Fruit fly (Drosophila melanogaster) whole organism, wandering third instar larva: ENCODE measurements around the gene Srr.

Experiments
- Abd-B ChIP-seq: fragments of >200 bp; optimal IDR thresholded peaks from 2 replicates; lab custom pipeline; 2017; ENCODE audit warnings: missing biosample characterization, missing genetic modification characterization
- CG32264 ChIP-seq: fragments of 200-800 bp; sonication (Bioruptor generic); optimal IDR thresholded peaks from 2 replicates; lab custom pipeline; 2016; ENCODE audit warnings: missing biosample characterization, missing genetic modification characterization
- CG9705 ChIP-seq: fragments of 200-800 bp; sonication (Bioruptor generic); optimal IDR thresholded peaks from 2 replicates; lab custom pipeline; 2018; ENCODE audit warnings: missing biosample characterization, mild to moderate bottlenecking, missing genetic modification characterization
- CrebA ChIP-seq: fragments of 200-800 bp; sonication (Bioruptor generic); optimal IDR thresholded peaks from 2 replicates; lab custom pipeline; 2016; ENCODE audit warnings: missing biosample characterization, mild to moderate bottlenecking, missing genetic modification characterization, borderline replicate concordance
- Dfd ChIP-seq: fragments of >200 bp; optimal IDR thresholded peaks from 2 replicates; lab custom pipeline; 2017; ENCODE audit warnings: missing biosample characterization, missing genetic modification characterization
- Dif ChIP-seq: fragments of 200-275, 200-300 bp; sonication (Bioruptor generic); optimal IDR thresholded peaks from 2 replicates; lab custom pipeline; 2018; ENCODE audit warnings: missing biosample characterization, missing genetic modification characterization; ENCODE audit not compliant: partially characterized antibody
- GATAd ChIP-seq: sonication (Bioruptor generic); optimal IDR thresholded peaks from 2 replicates; lab custom pipeline; 2016; ENCODE audit warnings: missing biosample characterization, missing genetic modification characterization
- HLH106 ChIP-seq: fragments of 200-800 bp; optimal IDR thresholded peaks from 3 replicates; lab custom pipeline; 2019; ENCODE audit warnings: missing biosample characterization, mild to moderate bottlenecking, missing genetic modification characterization, moderate library complexity
- Hnf4 ChIP-seq: fragments of 200-800 bp; sonication (Bioruptor generic); optimal IDR thresholded peaks from 2 replicates; lab custom pipeline; 2016; ENCODE audit warnings: missing biosample characterization, mild to moderate bottlenecking, missing genetic modification characterization
- Hr78 ChIP-seq: fragments of >200 bp; optimal IDR thresholded peaks from 2 replicates; lab custom pipeline; 2017; ENCODE audit warnings: missing biosample characterization, missing genetic modification characterization
- Hr83 ChIP-seq: fragments of 200-300 bp; sonication (Bioruptor generic); optimal IDR thresholded peaks from 2 replicates; lab custom pipeline; 2016; ENCODE audit warnings: missing biosample characterization, mild to moderate bottlenecking, missing genetic modification characterization, moderate library complexity; ENCODE audit not compliant: poor library complexity, severe bottlenecking
- Jra ChIP-seq: sonication (Bioruptor generic); optimal IDR thresholded peaks from 2 replicates; lab custom pipeline; 2016; ENCODE audit warnings: missing biosample characterization, missing genetic modification characterization
- Mio ChIP-seq: sonication (Bioruptor generic); optimal IDR thresholded peaks from 2 replicates; lab custom pipeline; 2016; ENCODE audit warnings: missing biosample characterization, missing genetic modification characterization
- Myc ChIP-seq: fragments of >200 bp; optimal IDR thresholded peaks from 2 replicates; lab custom pipeline; 2017
- N ChIP-seq: fragments of >200 bp; optimal IDR thresholded peaks from 2 replicates; lab custom pipeline; 2018; ENCODE audit warnings: missing biosample characterization, missing external identifiers, missing genetic modification characterization
- OdsH ChIP-seq: fragments of 200-800 bp; sonication (Bioruptor generic); optimal IDR thresholded peaks from 2 replicates; lab custom pipeline; 2016; ENCODE audit warnings: missing biosample characterization, mild to moderate bottlenecking, missing genetic modification characterization
- Rel ChIP-seq, 2 experiments: fragments of 200-800 bp; sonication (Bioruptor generic) in 1 of 2; optimal IDR thresholded peaks; 2 replicates in 1 of 2; 3 replicates in 1 of 2; lab custom pipeline; 2016 to 2019; ENCODE audit warnings: mild to moderate bottlenecking in 2 of 2, missing biosample characterization in 2 of 2, missing genetic modification characterization in 2 of 2, moderate library complexity in 1 of 2
- Sp1 ChIP-seq: fragments of 200-800 bp; sonication (Bioruptor generic); optimal IDR thresholded peaks from 3 replicates; lab custom pipeline; 2019; ENCODE audit warnings: missing biosample characterization, mild to moderate bottlenecking, missing genetic modification characterization, moderate library complexity
- Vsx2 ChIP-seq: fragments of 200-300, 225-300 bp; sonication (Bioruptor generic); optimal IDR thresholded peaks from 2 replicates; lab custom pipeline; 2018; ENCODE audit warnings: missing biosample characterization, missing genetic modification characterization; ENCODE audit not compliant: partially characterized antibody
- br ChIP-seq: fragments of 200-800 bp; sonication (Bioruptor generic); optimal IDR thresholded peaks from 2 replicates; lab custom pipeline; 2016; ENCODE audit warnings: missing biosample characterization, missing genetic modification characterization
- brk ChIP-seq: fragments of 200-800 bp; sonication (Bioruptor generic); optimal IDR thresholded peaks from 2 replicates; lab custom pipeline; 2016; ENCODE audit warnings: missing biosample characterization, mild to moderate bottlenecking, missing genetic modification characterization
- dl ChIP-seq, 2 experiments: fragments of 175-275, 200-275 bp in 1 of 2; fragments of 200-275 bp in 1 of 2; sonication (Bioruptor generic); optimal IDR thresholded peaks; lab custom pipeline; 2018; ENCODE audit warnings: mild to moderate bottlenecking in 2 of 2, missing biosample characterization in 2 of 2, missing genetic modification characterization in 2 of 2, moderate library complexity in 2 of 2; ENCODE audit not compliant: partially characterized antibody in 2 of 2, insufficient read depth in 1 of 2
- dmrt93B ChIP-seq: fragments of 200-800 bp; sonication (Bioruptor generic); optimal IDR thresholded peaks from 2 replicates; lab custom pipeline; 2018; ENCODE audit warnings: missing biosample characterization, mild to moderate bottlenecking, missing genetic modification characterization
- dsf ChIP-seq: sonication (Bioruptor generic); optimal IDR thresholded peaks from 2 replicates; lab custom pipeline; 2016; ENCODE audit warnings: missing biosample characterization, missing genetic modification characterization, borderline replicate concordance
- ey ChIP-seq: fragments of 200-800 bp; sonication (Bioruptor generic); optimal IDR thresholded peaks from 2 replicates; lab custom pipeline; 2016; ENCODE audit warnings: missing biosample characterization, missing genetic modification characterization
- foxo ChIP-seq, 2 experiments: fragments of 200-800 bp; sonication (Bioruptor generic); optimal IDR thresholded peaks; 2 replicates in 1 of 2; 3 replicates in 1 of 2; lab custom pipeline; 2016 to 2017; ENCODE audit warnings: missing biosample characterization in 2 of 2, missing genetic modification characterization in 2 of 2
- fru ChIP-seq: fragments of 200-800 bp; sonication (Bioruptor generic); optimal IDR thresholded peaks from 3 replicates; lab custom pipeline; 2016; ENCODE audit warnings: missing biosample characterization, mild to moderate bottlenecking, missing genetic modification characterization
- h ChIP-seq: fragments of 200-800 bp; sonication (Bioruptor generic); optimal IDR thresholded peaks from 3 replicates; lab custom pipeline; 2016; ENCODE audit warnings: missing biosample characterization, mild to moderate bottlenecking, missing genetic modification characterization
- jim ChIP-seq: fragments of 175-275, 200-325 bp; sonication (Bioruptor generic); optimal IDR thresholded peaks from 2 replicates; lab custom pipeline; 2016; ENCODE audit warnings: missing biosample characterization, mild to moderate bottlenecking, missing genetic modification characterization
- lola ChIP-seq: fragments of >200 bp; optimal IDR thresholded peaks from 2 replicates; lab custom pipeline; 2017; ENCODE audit warnings: missing biosample characterization, missing genetic modification characterization
- pan ChIP-seq: fragments of >200 bp; optimal IDR thresholded peaks from 2 replicates; lab custom pipeline; 2017
- psq ChIP-seq: fragments of 200-800 bp; sonication (Bioruptor generic); optimal IDR thresholded peaks from 3 replicates; lab custom pipeline; 2017; ENCODE audit warnings: missing biosample characterization, mild to moderate bottlenecking, missing genetic modification characterization, moderate library complexity
- rgr ChIP-seq: fragments of 200-800 bp; sonication (Bioruptor generic); optimal IDR thresholded peaks from 3 replicates; lab custom pipeline; 2016; ENCODE audit warnings: missing biosample characterization, mild to moderate bottlenecking, missing genetic modification characterization
- sage ChIP-seq: fragments of 200-800 bp; sonication (Bioruptor generic); optimal IDR thresholded peaks from 2 replicates; lab custom pipeline; 2016; ENCODE audit warnings: missing biosample characterization, mild to moderate bottlenecking, missing genetic modification characterization
- sv ChIP-seq: fragments of 200-800 bp; sonication (Bioruptor generic); optimal IDR thresholded peaks from 3 replicates; lab custom pipeline; 2016; ENCODE audit warnings: missing biosample characterization, missing genetic modification characterization
- tai ChIP-seq: sonication (Bioruptor generic); optimal IDR thresholded peaks from 2 replicates; lab custom pipeline; 2016; ENCODE audit warnings: missing biosample characterization, missing genetic modification characterization
- woc ChIP-seq: sonication (Bioruptor generic); optimal IDR thresholded peaks from 2 replicates; lab custom pipeline; 2016; ENCODE audit warnings: missing biosample characterization, mild to moderate bottlenecking, missing genetic modification characterization

Gene Srr

dm6 chr3R:9341189-9342012 lies 23.8 kb upstream of the Srr start (continued):
- TF ChIP-seq CrebA (GFP tag; lab: Kevin White, UChicago) (peak; percentile 89), psq (peak; percentile 83)

- TF ChIP-seq Dfd (GFP tag; lab: Kevin White, UChicago) = no peak
- peak; percentile 30 for TF ChIP-seq br
- no peak for TF ChIP-seq Hr78
- peak; percentile 60 for TF ChIP-seq Hnf4 (GFP tag; lab: Kevin White, UChicago)
- peak; percentile 17 to 58 for TF ChIP-seq foxo (GFP tag; optimal IDR thresholded peaks at IDR 0.05; lab: Kevin White, UChicago)
- TF ChIP-seq Dif = peak; percentile 58
- no peak for TF ChIP-seq Rel (GFP tag; optimal IDR thresholded peaks at IDR 0.05; lab: Kevin White, UChicago)
- TF ChIP-seq Rel (tag; optimal IDR thresholded peaks at IDR 0.05; lab: Kevin White, UChicago) = no peak
- peak; percentile 9 for TF ChIP-seq Myc (lab: Kevin White, UChicago)
- TF ChIP-seq jim (GFP tag; lab: Kevin White, UChicago) = no peak
- TF ChIP-seq CrebA (GFP tag; lab: Kevin White, UChicago) = peak; percentile 57
- TF ChIP-seq h (GFP tag; lab: Kevin White, UChicago) = peak; percentile 67
- TF ChIP-seq lola (GFP tag; lab: Kevin White, UChicago) = no peak
- TF ChIP-seq fru (GFP tag; lab: Kevin White, UChicago) = peak; percentile 37
- no peak for TF ChIP-seq N (GFP tag; lab: Kevin White, UChicago)
- TF ChIP-seq psq = peak; percentile 66
- peak; percentile 85 for TF ChIP-seq Hr83 (GFP tag; lab: Kevin White, UChicago)
- no peak for TF ChIP-seq dl (GFP tag; optimal IDR thresholded peaks at IDR 0.05; lab: Kevin White, UChicago; ENCODE audit: insufficient read depth in 1 of 2, partially characterized antibody in 2 of 2)
- peak; percentile 76 for TF ChIP-seq brk (GFP tag; lab: Kevin White, UChicago)
- TF ChIP-seq woc (GFP tag; lab: Kevin White, UChicago) = peak; percentile 26
- peak; percentile 63 for TF ChIP-seq Sp1
- TF ChIP-seq Mio (GFP tag; lab: Kevin White, UChicago) = no peak
- TF ChIP-seq dsf (GFP tag; lab: Kevin White, UChicago) = no peak
- peak; percentile 15 for TF ChIP-seq sv (GFP tag; lab: Kevin White, UChicago)
- no peak for TF ChIP-seq dmrt93B (GFP tag; lab: Kevin White, UChicago)
- TF ChIP-seq Abd-B (GFP tag; lab: Kevin White, UChicago) = no peak
- no peak for TF ChIP-seq GATAd (GFP tag; lab: Kevin White, UChicago)
- peak; percentile 33 for TF ChIP-seq HLH106 (tag; lab: Kevin White, UChicago)
- TF ChIP-seq Vsx2 (GFP tag; lab: Kevin White, UChicago) = no peak
- TF ChIP-seq CG9705 (GFP tag; lab: Kevin White, UChicago) = no peak
- no peak for TF ChIP-seq tai (GFP tag; lab: Kevin White, UChicago)
- peak; percentile 72 for TF ChIP-seq rgr
- TF ChIP-seq CG32264 (GFP tag; lab: Kevin White, UChicago) = no peak
- TF ChIP-seq sage = peak; percentile 58
- peak; percentile 18 for TF ChIP-seq OdsH (GFP tag; lab: Kevin White, UChicago)
- TF ChIP-seq pan (lab: Kevin White, UChicago) = no peak
- TF ChIP-seq Jra = no peak
- TF ChIP-seq ey (GFP tag; lab: Kevin White, UChicago) = peak; percentile 10
- TF ChIP-seq, all 38 proteins: peak for 19
These were observed 22.8 kb upstream of the Srr start for dm6 chr3R:9342248-9342882.
